Worm (Caenorhabditis elegans) whole organism, midembryonic: ENCODE measurements around the gene ZK185.4.

Experiments used
- T22C8.4 ChIP-seq: fragments of 200-800 bp; sonication (Bioruptor generic); IDR thresholded peaks from 2 replicates; pipeline ENCODE4 v1.3.6; 2022; ENCODE audit warnings: missing genetic modification characterization, missing compliant biosample characterization
- cog-1 ChIP-seq: sonication (generic microtip); optimal IDR thresholded peaks from 2 replicates; lab custom pipeline; 2016; ENCODE audit warnings: missing genetic modification characterization, missing compliant biosample characterization
- flt-1 ChIP-seq: fragments of 200-800 bp; sonication (Bioruptor generic); IDR thresholded peaks from 2 replicates; pipeline ENCODE4 v1.3.6; 2022; ENCODE audit warnings: missing genetic modification characterization, missing compliant biosample characterization
- klf-2 ChIP-seq: fragments of 200-800 bp; sonication (Bioruptor generic); conservative IDR thresholded peaks from 2 replicates; pipeline ENCODE4 v1.3.6; 2022; ENCODE audit warnings: missing genetic modification reagents, missing genetic modification characterization, missing compliant biosample characterization
- med-1 ChIP-seq: sonication (generic microtip); optimal IDR thresholded peaks from 2 replicates; lab custom pipeline; 2017; ENCODE audit warnings: missing genetic modification characterization, mild to moderate bottlenecking, missing compliant biosample characterization, antibody characterized with exemption, missing genetic modification reagents; ENCODE audit not compliant: insufficient read depth
- ref-1 ChIP-seq: fragments of 200-800 bp; sonication (Bioruptor generic); conservative IDR thresholded peaks from 2 replicates; pipeline ENCODE4 v1.3.6; 2022; ENCODE audit warnings: missing genetic modification reagents, missing genetic modification characterization, missing compliant biosample characterization
- tab-1 ChIP-seq: fragments of 200-800 bp; sonication (Bioruptor generic); IDR thresholded peaks from 2 replicates; pipeline ENCODE4 v1.3.6; 2022; ENCODE audit warnings: missing genetic modification characterization, missing compliant biosample characterization
- ztf-23 ChIP-seq: fragments of 200-800 bp; sonication (Bioruptor generic); IDR thresholded peaks from 2 replicates; pipeline ENCODE4 v1.3.6; 2022; ENCODE audit warnings: missing genetic modification reagents, missing genetic modification characterization, missing compliant biosample characterization
- ztf-29 ChIP-seq: fragments of 200-800 bp; sonication (Bioruptor generic); IDR thresholded peaks from 2 replicates; pipeline ENCODE4 v1.3.6; 2022; ENCODE audit warnings: missing genetic modification reagents, missing genetic modification characterization, missing compliant biosample characterization

ZK185.4 gene

DNA sequence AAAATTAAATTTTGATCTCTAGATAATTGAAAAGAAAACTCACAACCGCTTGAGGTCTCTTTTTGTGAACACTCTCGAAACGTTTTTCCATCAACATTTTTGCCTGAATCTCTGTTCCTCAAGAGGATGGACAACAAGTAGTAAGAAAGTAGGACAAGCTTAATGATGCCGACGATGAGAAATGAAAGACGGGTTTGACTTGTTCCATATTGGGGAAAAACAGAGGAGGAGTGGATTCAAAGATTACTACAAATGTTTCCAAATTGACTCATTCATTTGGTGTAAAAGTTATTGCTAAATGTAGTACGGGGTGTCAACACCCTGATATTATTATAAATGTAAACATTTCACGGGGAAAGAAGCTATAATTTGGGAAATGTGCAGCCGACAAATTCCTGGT is at the start of gene ZK185.4:
ZK185.4 (minus strand) TSS at position 101 of the 400 bp plus-strand sequence.
- TF ChIP-seq klf-2 (GFP tag; lab: Robert Waterston, UW) (no peak), med-1 (GFP tag; lab: Kevin White, UChicago) (no peak), cog-1 (tag; lab: Kevin White, UChicago) (no peak), tab-1 (GFP tag; lab: Robert Waterston, UW) (no peak), T22C8.4 (GFP tag; lab: Robert Waterston, UW) (no peak), flt-1 (GFP tag; lab: Robert Waterston, UW) (no peak)

DNA sequence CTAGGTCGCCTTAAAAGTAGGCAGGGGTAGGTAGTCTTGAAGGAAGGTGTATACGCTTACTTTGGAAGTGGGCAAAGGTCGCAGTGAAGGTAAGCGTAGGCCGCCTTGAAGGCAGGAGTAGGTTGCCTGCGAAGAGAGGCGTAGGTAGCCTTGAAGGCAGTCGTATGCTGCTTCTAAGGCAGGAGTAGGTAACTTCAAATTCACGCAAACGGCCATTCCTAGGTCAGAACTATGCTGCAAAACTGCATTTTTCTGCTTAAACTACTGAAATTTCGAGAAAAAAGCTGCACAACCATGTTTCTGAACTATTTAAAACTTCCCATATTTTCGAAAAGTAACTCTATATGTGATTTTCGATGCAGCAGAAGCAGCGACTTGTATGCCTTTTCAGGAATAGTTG is 46.5 kb upstream of the ZK185.4 start:
- TF ChIP-seq cog-1 (tag; lab: Kevin White, UChicago) = no peak
- no peak for TF ChIP-seq ztf-23
- no peak for TF ChIP-seq klf-2 (GFP tag; lab: Robert Waterston, UW)
- TF ChIP-seq ref-1 (GFP tag; lab: Robert Waterston, UW) = no peak
- no peak for TF ChIP-seq tab-1 (GFP tag; lab: Robert Waterston, UW)
- no peak for TF ChIP-seq med-1 (GFP tag; lab: Kevin White, UChicago)
- TF ChIP-seq ztf-29 (GFP tag; lab: Robert Waterston, UW) = no peak
- no peak for TF ChIP-seq flt-1 (GFP tag; lab: Robert Waterston, UW)

DNA sequence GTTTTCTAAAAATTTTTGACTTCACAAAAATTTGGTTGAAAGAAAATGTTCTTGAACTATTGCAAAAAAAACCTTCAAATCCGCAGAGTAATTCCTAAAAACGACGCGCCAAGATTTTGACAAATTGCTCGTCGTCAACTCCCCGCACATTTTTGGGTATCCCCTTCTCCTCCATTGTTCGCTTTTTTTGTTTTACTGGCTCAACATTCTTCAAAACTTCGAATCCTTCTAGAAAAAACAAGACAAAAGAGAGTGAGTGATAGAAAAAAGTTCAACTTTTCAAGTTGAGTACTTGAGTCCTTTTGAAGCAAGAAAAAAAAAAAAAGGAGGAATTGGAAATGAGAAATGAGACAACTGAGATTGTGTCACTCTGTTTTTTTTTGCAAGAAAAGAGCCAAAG is 43.9 kb upstream of the ZK185.4 start:
- TF ChIP-seq klf-2 (GFP tag; lab: Robert Waterston, UW) = no peak
- TF ChIP-seq cog-1 (tag; lab: Kevin White, UChicago) = no peak
- no peak for TF ChIP-seq med-1 (GFP tag; lab: Kevin White, UChicago)

DNA sequence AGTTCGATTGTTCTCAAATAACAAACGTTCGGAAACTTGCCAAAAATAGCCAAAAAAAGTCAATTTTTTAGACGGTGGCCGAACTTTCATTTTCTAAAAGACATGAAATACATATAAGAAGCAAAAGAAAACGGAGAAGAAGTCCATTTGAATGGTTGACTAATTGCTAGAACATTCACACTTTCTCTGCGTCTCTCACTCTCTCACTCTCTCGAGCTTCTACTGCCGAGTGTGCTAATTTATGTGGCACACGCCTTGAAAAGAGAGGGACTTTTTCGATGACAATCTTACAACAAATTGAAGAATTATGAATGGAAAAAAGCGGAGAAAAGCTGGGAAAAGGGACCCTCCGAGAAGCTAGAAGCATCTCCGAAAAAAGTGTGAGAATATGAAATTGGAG is 41.1 kb upstream of the ZK185.4 start:
- no peak for TF ChIP-seq ztf-29 (GFP tag; lab: Robert Waterston, UW)
- TF ChIP-seq klf-2 (GFP tag; lab: Robert Waterston, UW) = no peak
- TF ChIP-seq ztf-23 = no peak
- TF ChIP-seq ref-1 (GFP tag; lab: Robert Waterston, UW) = no peak
- TF ChIP-seq tab-1 (GFP tag; lab: Robert Waterston, UW) = no peak
- no peak for TF ChIP-seq T22C8.4 (GFP tag; lab: Robert Waterston, UW)
- no peak for TF ChIP-seq med-1 (GFP tag; lab: Kevin White, UChicago)
- no peak for TF ChIP-seq cog-1 (tag; lab: Kevin White, UChicago)
- no peak for TF ChIP-seq flt-1 (GFP tag; lab: Robert Waterston, UW)

DNA sequence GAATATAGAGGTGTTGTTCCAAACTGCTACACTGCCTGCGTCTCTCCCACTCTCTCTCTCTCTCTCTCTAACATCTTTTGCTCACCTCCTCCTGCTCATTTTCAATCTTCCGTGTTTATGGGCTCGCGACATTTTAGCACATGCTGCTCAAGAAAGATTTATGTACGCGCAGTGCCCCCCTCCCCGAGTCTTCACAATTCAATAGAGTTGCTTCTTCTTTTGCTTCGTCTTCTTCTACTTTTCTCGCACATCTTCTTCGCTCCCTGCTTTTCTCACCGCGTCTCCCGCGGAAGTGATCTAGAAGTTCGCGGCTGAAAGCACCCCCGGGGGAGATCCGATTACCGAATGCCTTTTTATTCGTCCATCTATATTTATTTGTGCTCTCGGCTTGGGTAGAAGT is 37.7 kb upstream of the ZK185.4 start:
- TF ChIP-seq ztf-23 = no peak
- TF ChIP-seq cog-1 (tag; lab: Kevin White, UChicago) = no peak
- TF ChIP-seq tab-1 (GFP tag; lab: Robert Waterston, UW) = no peak
- TF ChIP-seq ref-1 (GFP tag; lab: Robert Waterston, UW) = no peak
- TF ChIP-seq T22C8.4 (GFP tag; lab: Robert Waterston, UW) = no peak
- no peak for TF ChIP-seq ztf-29 (GFP tag; lab: Robert Waterston, UW)
- TF ChIP-seq flt-1 (GFP tag; lab: Robert Waterston, UW) = no peak
- TF ChIP-seq med-1 (GFP tag; lab: Kevin White, UChicago) = no peak
- no peak for TF ChIP-seq klf-2 (GFP tag; lab: Robert Waterston, UW)

DNA sequence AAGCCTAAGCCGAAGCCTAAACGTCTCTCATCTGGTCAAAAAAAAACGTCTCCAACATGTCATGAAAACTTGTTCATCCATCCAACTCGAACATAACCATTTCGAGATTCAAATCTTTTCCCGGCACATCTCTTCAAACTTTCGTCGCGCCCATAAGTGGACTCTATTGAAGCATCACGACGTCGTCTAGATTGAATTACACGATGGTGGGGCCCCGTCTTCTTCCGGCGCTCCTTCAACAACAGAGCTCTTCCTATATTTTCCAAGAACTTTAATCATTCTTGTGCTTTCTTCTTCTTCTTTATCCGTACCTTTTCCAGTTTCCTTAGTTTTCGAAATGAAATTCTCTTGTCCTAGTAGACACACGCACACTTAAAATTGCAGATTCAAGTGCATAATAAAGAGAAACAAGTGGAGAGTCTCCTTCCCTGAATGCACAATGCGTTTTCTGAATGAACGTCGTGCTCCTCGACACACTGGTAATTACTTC is 35.5 kb upstream of the ZK185.4 start, which contains the start of gene F28E10.1:
F28E10.1 (plus strand) TSS at position 440 of the 490 bp plus-strand sequence.
- TF ChIP-seq klf-2 (GFP tag; lab: Robert Waterston, UW) = no peak
- no peak for TF ChIP-seq cog-1 (tag; lab: Kevin White, UChicago)
- no peak for TF ChIP-seq med-1 (GFP tag; lab: Kevin White, UChicago)
- no peak for TF ChIP-seq ztf-29 (GFP tag; lab: Robert Waterston, UW)
- TF ChIP-seq T22C8.4 (GFP tag; lab: Robert Waterston, UW) = no peak
- no peak for TF ChIP-seq ztf-23

DNA sequence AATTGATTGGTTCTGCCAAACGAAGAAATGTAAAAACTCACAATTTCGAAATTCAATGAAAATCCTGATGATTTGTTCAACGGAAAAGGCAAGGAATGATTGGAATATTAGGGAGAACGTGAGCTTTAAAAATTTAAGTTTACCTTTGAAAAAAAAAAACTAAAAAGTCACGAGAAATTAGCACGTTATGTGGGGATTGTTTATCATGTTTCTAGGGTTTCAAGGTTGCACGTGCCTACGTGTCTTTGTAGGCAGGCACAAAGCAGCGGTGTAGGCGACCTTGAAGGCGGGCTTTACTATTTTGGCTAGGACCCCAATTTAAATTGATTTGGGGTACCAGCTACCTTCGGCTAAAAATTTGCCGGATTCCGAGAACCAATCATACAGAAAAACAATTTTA is 34.4 kb upstream of the ZK185.4 start, which contains the start of gene F28E10.4:
F28E10.4 (minus strand) TSS at position 101 of the 400 bp plus-strand sequence.
- no peak for TF ChIP-seq med-1 (GFP tag; lab: Kevin White, UChicago)
- no peak for TF ChIP-seq flt-1 (GFP tag; lab: Robert Waterston, UW)

DNA sequence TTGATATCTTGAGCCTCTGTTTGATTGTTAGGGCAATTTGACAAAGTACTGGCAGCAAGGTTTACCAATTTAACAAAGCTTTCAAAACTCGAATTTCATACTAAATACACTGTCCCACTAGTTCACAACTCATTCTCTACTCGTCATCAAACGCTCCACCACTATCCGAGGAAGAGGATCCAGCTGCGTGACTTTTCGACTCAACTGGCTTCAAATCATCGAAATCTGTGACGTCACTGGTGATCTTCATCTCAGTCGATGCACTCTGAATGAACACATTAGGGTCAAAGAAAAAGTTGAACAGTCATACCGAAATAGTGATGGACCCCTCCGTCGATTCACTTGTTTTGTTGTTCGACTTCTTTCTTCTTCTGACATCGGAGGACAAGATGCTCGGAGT is 33.0 kb upstream of the ZK185.4 start:
- TF ChIP-seq klf-2 (GFP tag; lab: Robert Waterston, UW) (no peak), med-1 (GFP tag; lab: Kevin White, UChicago) (no peak), ztf-23 (no peak), flt-1 (GFP tag; lab: Robert Waterston, UW) (no peak), tab-1 (GFP tag; lab: Robert Waterston, UW) (no peak), ref-1 (GFP tag; lab: Robert Waterston, UW) (no peak), cog-1 (tag; lab: Kevin White, UChicago) (no peak), T22C8.4 (GFP tag; lab: Robert Waterston, UW) (no peak), ztf-29 (GFP tag; lab: Robert Waterston, UW) (no peak)

DNA sequence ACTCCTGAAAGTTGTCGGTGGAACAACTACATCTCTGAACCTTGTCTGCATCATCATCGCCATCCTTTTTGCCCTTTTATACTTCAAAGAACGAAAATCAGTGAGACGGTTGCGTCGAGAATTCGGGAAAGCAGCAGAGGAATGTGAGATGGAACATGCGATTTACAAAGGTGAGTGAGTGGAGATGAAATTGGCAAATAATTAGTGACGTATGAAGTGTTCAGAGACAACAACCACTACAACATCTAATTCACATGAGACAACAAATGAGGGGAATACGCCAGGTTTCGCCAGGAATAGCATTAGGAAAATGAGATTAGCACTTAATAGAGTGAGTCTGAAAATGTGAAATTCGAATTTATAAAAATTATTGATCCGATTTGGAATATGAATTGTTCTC is 31.6 kb upstream of the ZK185.4 start:
- TF ChIP-seq med-1 (GFP tag; lab: Kevin White, UChicago) (no peak), ztf-23 (no peak), cog-1 (tag; lab: Kevin White, UChicago) (no peak), T22C8.4 (GFP tag; lab: Robert Waterston, UW) (no peak), ref-1 (GFP tag; lab: Robert Waterston, UW) (no peak), klf-2 (GFP tag; lab: Robert Waterston, UW) (no peak)

DNA sequence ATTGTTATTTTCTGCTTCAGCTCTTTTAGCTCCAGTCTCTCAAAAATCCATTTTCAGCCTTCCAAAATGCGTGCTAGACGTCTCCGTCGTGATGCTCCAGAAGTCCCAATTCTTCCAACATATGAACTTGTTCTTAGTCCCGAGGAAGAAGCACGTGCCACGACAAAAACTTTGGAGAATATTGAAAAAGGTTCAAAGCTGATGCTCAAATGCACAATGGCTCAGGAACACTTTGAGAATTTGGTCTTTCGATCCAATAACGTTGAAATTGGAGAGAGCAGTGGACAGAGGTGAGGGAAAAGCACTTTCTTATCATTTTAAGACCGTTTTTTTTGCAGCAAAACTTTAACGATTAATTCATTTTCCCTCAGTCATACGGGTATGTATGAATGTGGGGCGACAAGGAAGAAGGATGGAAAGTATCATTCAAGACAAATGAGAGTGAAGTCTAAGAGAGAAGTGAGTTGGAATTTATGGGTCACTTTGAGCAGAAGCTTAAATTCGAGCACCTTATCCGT is 29.7 kb upstream of the ZK185.4 start, which contains the start of gene igeg-1:
igeg-1 (plus strand) TSS at position 51 of the 518 bp plus-strand sequence.
- TF ChIP-seq klf-2 (GFP tag; lab: Robert Waterston, UW) = no peak
- TF ChIP-seq tab-1 (GFP tag; lab: Robert Waterston, UW) = no peak
- TF ChIP-seq ztf-23 = no peak
- TF ChIP-seq cog-1 (tag; lab: Kevin White, UChicago) = no peak
- no peak for TF ChIP-seq T22C8.4 (GFP tag; lab: Robert Waterston, UW)
- no peak for TF ChIP-seq med-1 (GFP tag; lab: Kevin White, UChicago)
- no peak for TF ChIP-seq ztf-29 (GFP tag; lab: Robert Waterston, UW)
- TF ChIP-seq ref-1 (GFP tag; lab: Robert Waterston, UW) = no peak
- TF ChIP-seq flt-1 (GFP tag; lab: Robert Waterston, UW) = no peak
